Worm (Caenorhabditis elegans): ENCODE results near the gene F46F3.3.
A peak's percentile ranks its signal among the peaks of the same experiment; 100 is the strongest.

F46F3.3 gene

ce11 chrV:11667176-11667575, at the start of gene F46F3.3:
Gene F46F3.3 (plus strand): TSS chrV:11667476.
- TF ChIP-seq dao-5 (tag; optimal IDR thresholded peaks at IDR 0.05) (no peak), W03F9.2 (tag; optimal IDR thresholded peaks at IDR 0.05) (no peak), him-1 (tag; optimal IDR thresholded peaks at IDR 0.05) (no peak)

ce11 chrV:11618173-11618572, 49.1 kb upstream of the F46F3.3 start, which contains the start of gene glb-15:
Gene glb-15 (minus strand): TSS chrV:11618273.
- TF ChIP-seq dao-5 (tag; optimal IDR thresholded peaks at IDR 0.05) (no peak), W03F9.2 (tag; optimal IDR thresholded peaks at IDR 0.05) (no peak), him-1 (tag; optimal IDR thresholded peaks at IDR 0.05) (no peak)

ce11 chrV:11620081-11620480, 47.2 kb upstream of the F46F3.3 start:
- TF ChIP-seq W03F9.2 (tag; optimal IDR thresholded peaks at IDR 0.05): no peak
- TF ChIP-seq him-1 (tag; optimal IDR thresholded peaks at IDR 0.05): no peak
- no peak for TF ChIP-seq dao-5 (tag; optimal IDR thresholded peaks at IDR 0.05)

DNA sequence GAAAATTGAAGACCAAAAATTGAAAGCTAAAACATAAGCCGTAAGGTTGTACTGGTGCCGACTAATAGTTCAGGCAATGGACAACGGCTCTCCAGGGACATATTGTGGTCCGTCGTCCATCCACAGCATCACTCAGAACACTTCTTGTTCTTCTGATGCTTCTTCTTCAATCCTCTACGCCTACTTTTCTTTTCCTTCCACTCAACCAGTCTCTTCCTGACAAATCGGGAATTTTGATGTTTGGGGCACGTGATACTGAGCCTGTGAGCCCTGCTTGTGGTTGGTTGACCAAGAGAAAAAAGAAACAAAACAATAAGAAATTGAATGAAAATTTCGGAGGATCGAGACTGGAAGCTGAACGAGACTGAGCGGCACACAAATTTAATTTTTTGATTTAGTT, 46.0 kb upstream of the F46F3.3 start:
- TF ChIP-seq dao-5 (tag; optimal IDR thresholded peaks at IDR 0.05) (no peak), W03F9.2 (tag; optimal IDR thresholded peaks at IDR 0.05) (no peak), him-1 (tag; optimal IDR thresholded peaks at IDR 0.05) (no peak)

ce11 chrV:11624954-11625353, 42.3 kb upstream of the F46F3.3 start:
- TF ChIP-seq him-1 (tag; optimal IDR thresholded peaks at IDR 0.05) (no peak), dao-5 (tag; optimal IDR thresholded peaks at IDR 0.05) (no peak), W03F9.2 (tag; optimal IDR thresholded peaks at IDR 0.05) (no peak)

- TF ChIP-seq him-1 (tag; optimal IDR thresholded peaks at IDR 0.05) (no peak), W03F9.2 (tag; optimal IDR thresholded peaks at IDR 0.05) (no peak), dao-5 (tag; optimal IDR thresholded peaks at IDR 0.05) (no peak)
Observed at ce11 chrV:11627837-11628236, 39.4 kb upstream of the F46F3.3 start.

DNA sequence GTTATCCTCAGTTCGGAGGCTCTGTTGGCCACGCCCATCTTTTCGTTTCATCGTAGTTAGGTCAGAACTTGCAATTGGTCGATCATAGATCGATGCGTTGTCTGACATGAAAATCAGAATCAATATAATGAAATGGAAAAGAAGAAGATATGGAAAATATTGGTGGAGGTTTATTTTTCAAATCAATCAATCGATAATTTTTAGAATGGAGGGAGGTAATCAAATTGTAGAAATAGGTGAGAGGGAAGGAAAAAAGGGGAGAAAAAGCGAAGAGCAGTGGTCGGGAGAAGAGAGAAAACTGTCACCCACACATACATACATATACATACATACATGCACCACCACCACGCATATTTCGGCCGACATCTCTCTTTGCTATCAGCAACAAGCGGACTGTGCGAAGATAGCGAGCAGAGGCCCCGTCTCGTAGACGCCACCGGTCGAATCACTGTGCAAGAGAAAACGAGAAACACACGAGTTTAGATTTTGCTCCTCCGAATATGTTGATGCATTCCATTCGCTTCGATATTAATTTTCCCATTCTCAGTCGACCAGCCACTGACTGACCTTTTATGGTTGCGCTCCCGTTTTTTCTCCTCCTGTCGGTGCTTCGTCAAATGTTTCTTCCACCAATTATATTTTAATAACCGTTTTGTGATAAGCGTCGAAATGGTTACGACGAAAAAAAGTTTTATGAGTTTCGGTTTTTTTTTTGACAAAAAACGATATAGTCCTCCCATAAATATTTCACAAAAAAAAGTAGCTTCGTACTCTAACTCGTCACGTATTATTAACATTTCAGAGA, 37.9 kb upstream of the F46F3.3 start, which contains the start of gene F35B12.10:
TSS of gene F35B12.10 (minus strand) at position 51 of the 805 bp plus-strand sequence.
- TF ChIP-seq W03F9.2 (tag; optimal IDR thresholded peaks at IDR 0.05): no peak
- no peak for TF ChIP-seq him-1 (tag; optimal IDR thresholded peaks at IDR 0.05)
- TF ChIP-seq dao-5 (tag; optimal IDR thresholded peaks at IDR 0.05): no peak

- TF ChIP-seq him-1 (tag; optimal IDR thresholded peaks at IDR 0.05) (no peak), W03F9.2 (tag; optimal IDR thresholded peaks at IDR 0.05) (no peak), dao-5 (tag; optimal IDR thresholded peaks at IDR 0.05) (no peak)
Observed at ce11 chrV:11631128-11631527, 36.1 kb upstream of the F46F3.3 start.

ce11 chrV:11635587-11635986, 31.7 kb upstream of the F46F3.3 start:
- TF ChIP-seq dao-5 (tag; optimal IDR thresholded peaks at IDR 0.05): no peak
- TF ChIP-seq W03F9.2 (tag; optimal IDR thresholded peaks at IDR 0.05): no peak
- no peak for TF ChIP-seq him-1 (tag; optimal IDR thresholded peaks at IDR 0.05)

- no peak for TF ChIP-seq dao-5 (tag; optimal IDR thresholded peaks at IDR 0.05)
- TF ChIP-seq him-1 (tag; optimal IDR thresholded peaks at IDR 0.05): no peak
- TF ChIP-seq W03F9.2 (tag; optimal IDR thresholded peaks at IDR 0.05): no peak
Observed at ce11 chrV:11637191-11637590, 30.1 kb upstream of the F46F3.3 start, which contains the start of gene sipa-1. Gene sipa-1 (minus strand): TSS chrV:11637291.

DNA sequence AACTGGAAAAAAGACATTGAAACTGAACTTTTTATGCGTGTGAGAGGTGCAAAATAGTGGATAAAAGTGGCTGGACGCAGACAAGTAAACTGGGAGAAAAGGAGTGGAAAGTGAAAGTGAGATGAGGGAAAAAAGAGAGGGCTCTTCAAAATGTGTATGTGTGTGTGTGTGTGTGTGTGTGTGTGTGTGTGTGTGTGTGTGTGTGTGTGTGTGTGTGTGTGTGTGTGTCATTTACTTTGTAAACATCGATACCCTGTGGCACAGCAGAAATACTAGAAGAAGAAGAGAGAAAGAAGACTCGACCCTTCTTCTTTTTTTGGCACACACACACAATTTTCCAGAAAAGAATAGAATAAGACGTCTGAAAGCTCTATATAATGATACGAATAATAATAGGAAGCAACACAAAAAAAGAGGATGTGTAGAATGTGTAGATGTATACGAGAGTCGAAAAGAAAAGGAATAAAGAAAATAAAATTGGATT, 28.6 kb upstream of the F46F3.3 start:
- TF ChIP-seq him-1 (tag; optimal IDR thresholded peaks at IDR 0.05) (no peak), W03F9.2 (tag; optimal IDR thresholded peaks at IDR 0.05) (no peak), dao-5 (tag; optimal IDR thresholded peaks at IDR 0.05) (no peak)

DNA sequence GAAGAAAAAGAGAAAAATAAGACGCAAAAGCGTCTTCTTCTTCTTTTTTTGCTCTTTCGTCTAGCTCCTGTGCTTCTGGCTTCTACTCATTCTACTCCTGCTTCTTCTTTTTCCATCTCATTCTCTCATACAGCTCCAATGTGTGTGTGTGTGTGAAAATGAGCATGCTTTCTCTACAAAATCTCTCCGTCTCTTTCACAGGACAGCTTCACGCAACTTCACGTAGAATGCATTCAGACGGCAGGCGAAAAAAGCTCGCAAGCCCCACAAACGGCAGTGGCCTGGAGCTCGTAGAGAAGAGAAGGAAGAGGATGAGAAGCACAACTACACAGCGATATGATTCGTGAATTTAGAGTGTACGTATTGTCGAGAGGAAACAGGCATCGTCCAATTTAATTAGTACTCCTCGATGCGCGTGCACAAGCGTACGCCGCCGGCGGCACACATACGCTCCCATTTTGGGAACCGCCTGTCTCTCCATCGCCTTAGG, 25.9 kb upstream of the F46F3.3 start:
- no peak for TF ChIP-seq W03F9.2 (tag; optimal IDR thresholded peaks at IDR 0.05)
- TF ChIP-seq him-1 (tag; optimal IDR thresholded peaks at IDR 0.05): peak; percentile 72

- peak; percentile 34 for TF ChIP-seq W03F9.2 (tag; optimal IDR thresholded peaks at IDR 0.05)
- no peak for TF ChIP-seq dao-5 (tag; optimal IDR thresholded peaks at IDR 0.05)
- peak; percentile 44 for TF ChIP-seq him-1 (tag; optimal IDR thresholded peaks at IDR 0.05)
Observed at ce11 chrV:11644166-11644565, 23.1 kb upstream of the F46F3.3 start, which contains the start of gene bir-1. Gene bir-1 (plus strand): TSS chrV:11644477.

- TF ChIP-seq him-1 (tag; optimal IDR thresholded peaks at IDR 0.05) (no peak), dao-5 (tag; optimal IDR thresholded peaks at IDR 0.05) (no peak), W03F9.2 (tag; optimal IDR thresholded peaks at IDR 0.05) (no peak)
Observed at ce11 chrV:11645244-11645643, 22.0 kb upstream of the F46F3.3 start, which contains the start of gene skp-1. Gene skp-1 (plus strand): TSS chrV:11645481.

Measured in whole organism, L4/young adult.